Worm (Caenorhabditis elegans): Measurements from ENCODE around the gene inpp-5K.
A peak's percentile ranks its signal among the peaks of the same experiment; 100 is the strongest.

DNA sequence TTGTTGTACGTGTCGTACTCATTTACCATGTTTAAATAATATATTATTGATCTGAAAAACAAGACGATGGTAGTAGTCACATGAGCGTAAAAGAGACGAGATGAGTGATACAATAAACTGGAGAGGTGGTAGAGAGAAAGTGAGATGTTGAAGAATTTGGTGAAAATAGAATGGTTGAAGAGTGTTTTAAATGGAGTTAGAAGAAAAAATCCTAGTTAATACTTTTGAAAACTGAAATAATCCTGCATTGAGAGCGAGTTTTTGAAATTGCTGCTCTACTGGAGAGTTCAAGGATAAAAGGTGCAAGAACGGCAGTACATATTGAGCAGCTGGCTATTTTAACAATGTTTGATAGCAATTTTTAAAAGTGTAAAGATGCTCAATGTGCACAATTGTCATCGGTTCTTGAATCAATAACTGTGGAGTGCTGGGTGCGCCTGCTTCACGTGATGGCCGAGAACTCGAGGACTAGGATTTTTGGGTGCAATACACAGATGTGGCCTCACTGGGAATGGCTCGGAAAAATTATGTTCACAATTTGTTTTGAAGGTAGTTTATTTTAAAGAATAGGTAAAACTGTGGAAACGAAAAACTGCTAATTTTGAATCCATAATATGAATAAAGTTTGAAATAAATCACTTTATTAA is 2.9 kb downstream of the inpp-5K start, which contains the start of gene atg-13:
- TF ChIP-seq lsy-2 (tag; optimal IDR thresholded peaks at IDR 0.05): peak in 1 of 2 experiments; percentile 34
- no peak for TF ChIP-seq snpc-4 (tag; optimal IDR thresholded peaks at IDR 0.05)
- TF ChIP-seq ztf-11 (tag; optimal IDR thresholded peaks at IDR 0.05): no peak
- TF ChIP-seq crh-2 (tag; optimal IDR thresholded peaks at IDR 0.05): no peak
- no peak for TF ChIP-seq skn-1 (tag; optimal IDR thresholded peaks at IDR 0.05)

All from whole organism, L2 larva.